Worm (Caenorhabditis elegans) whole organism, early embryonic: ENCODE results near the gene cnx-1.

Experiments used
- B0310.2 ChIP-seq: sonication (generic microtip); optimal IDR thresholded peaks from 2 replicates; lab custom pipeline; 2016; ENCODE audit warnings: mild to moderate bottlenecking, missing genetic modification characterization, missing compliant biosample characterization
- F13C5.2 ChIP-seq: sonication (generic microtip); optimal IDR thresholded peaks from 2 replicates; lab custom pipeline; 2017; ENCODE audit warnings: mild to moderate bottlenecking, missing genetic modification characterization, inconsistent platforms, missing compliant biosample characterization
- aly-1 ChIP-seq: sonication (generic microtip); optimal IDR thresholded peaks from 2 replicates; lab custom pipeline; 2016; ENCODE audit warnings: missing genetic modification characterization, missing compliant biosample characterization
- ama-1 ChIP-seq: fragments of 150-350 bp; optimal IDR thresholded peaks from 2 replicates; lab custom pipeline; 2014
- ceh-13 ChIP-seq: fragments of 200-800 bp; sonication (Bioruptor generic); optimal IDR thresholded peaks from 2 replicates; lab custom pipeline; 2018; ENCODE audit warnings: mild to moderate bottlenecking, missing genetic modification characterization, missing compliant biosample characterization
- ceh-36 ChIP-seq: sonication (generic microtip); optimal IDR thresholded peaks from 2 replicates; lab custom pipeline; 2016; ENCODE audit warnings: missing genetic modification characterization, inconsistent platforms, missing compliant biosample characterization
- ets-7 ChIP-seq: sonication (generic microtip); optimal IDR thresholded peaks from 2 replicates; lab custom pipeline; 2016; ENCODE audit warnings: missing genotype, missing genetic modification characterization, missing compliant biosample characterization
- flt-1 ChIP-seq: fragments of 200-800 bp; sonication (Bioruptor generic); IDR thresholded peaks from 2 replicates; pipeline ENCODE4 v1.3.6; 2022; ENCODE audit warnings: missing genetic modification characterization, missing compliant biosample characterization
- hmbx-1 ChIP-seq: sonication (generic microtip); optimal IDR thresholded peaks from 2 replicates; lab custom pipeline; 2016; ENCODE audit warnings: mild to moderate bottlenecking, missing genetic modification characterization, missing compliant biosample characterization
- hmg-4 ChIP-seq: fragments of 200-800 bp; sonication (Bioruptor generic); optimal IDR thresholded peaks from 2 replicates; lab custom pipeline; 2018; ENCODE audit warnings: mild to moderate bottlenecking, missing genetic modification characterization, missing compliant biosample characterization
- hnd-1 ChIP-seq: sonication (generic microtip); optimal IDR thresholded peaks from 2 replicates; lab custom pipeline; 2016; ENCODE audit warnings: missing genetic modification characterization, missing compliant biosample characterization
- pes-1 ChIP-seq: fragments of 200-800 bp; sonication (Bioruptor generic); IDR thresholded peaks from 2 replicates; pipeline ENCODE4 v1.3.6; 2022; ENCODE audit warnings: missing genetic modification reagents, missing genetic modification characterization, missing compliant biosample characterization
- scrt-1 ChIP-seq: fragments of 200-800 bp; sonication (Bioruptor generic); IDR thresholded peaks from 2 replicates; pipeline ENCODE4 v1.3.6; 2022; ENCODE audit warnings: missing genetic modification characterization, missing compliant biosample characterization
- sea-1 ChIP-seq: fragments of 200-800 bp; sonication (Bioruptor generic); conservative IDR thresholded peaks from 2 replicates; pipeline ENCODE4 v1.3.6; 2022; ENCODE audit warnings: missing genetic modification characterization, missing compliant biosample characterization
- tbx-11 ChIP-seq: fragments of 200-800 bp; sonication (Bioruptor generic); IDR thresholded peaks from 2 replicates; pipeline ENCODE4 v1.3.6; 2022; ENCODE audit warnings: missing genetic modification characterization, missing compliant biosample characterization
- tbx-37 ChIP-seq: fragments of 200-800 bp; sonication (Bioruptor generic); conservative IDR thresholded peaks from 2 replicates; pipeline ENCODE4 v1.3.6; 2022; ENCODE audit warnings: missing genetic modification reagents, missing genetic modification characterization, missing compliant biosample characterization
- tra-4 ChIP-seq: sonication (generic microtip); optimal IDR thresholded peaks from 2 replicates; lab custom pipeline; 2017; ENCODE audit warnings: missing genetic modification characterization, missing compliant biosample characterization

The cnx-1 gene

ce11 chrIII:9817087-9817612 lies at the start of gene cnx-1:
cnx-1 (minus strand) TSS chrIII:9817137.
- TF ChIP-seq aly-1 (tag; lab: Kevin White, UChicago): peak; percentile 19
- TF ChIP-seq ama-1: no peak
- TF ChIP-seq flt-1: no peak
- peak; percentile 73 for TF ChIP-seq hmg-4

- TF ChIP-seq flt-1 (no peak), tra-4 (no peak), tbx-11 (GFP tag; lab: Robert Waterston, UW) (no peak), sea-1 (GFP tag; lab: Robert Waterston, UW) (no peak), tbx-37 (no peak), hnd-1 (no peak), hmg-4 (no peak), ceh-36 (tag; lab: Kevin White, UChicago) (no peak), aly-1 (tag; lab: Kevin White, UChicago) (no peak), ets-7 (tag; lab: Kevin White, UChicago) (no peak), pes-1 (no peak), hmbx-1 (no peak), B0310.2 (tag; lab: Kevin White, UChicago) (no peak), F13C5.2 (tag; lab: Kevin White, UChicago) (no peak), scrt-1 (GFP tag; lab: Robert Waterston, UW) (no peak), ama-1 (no peak), ceh-13 (GFP tag; lab: Kevin White, UChicago) (no peak)
Measured at ce11 chrIII:9862469-9862868, 45.5 kb upstream of the cnx-1 start.

- peak; percentile 78 for TF ChIP-seq hmbx-1
- TF ChIP-seq ceh-13 (GFP tag; lab: Kevin White, UChicago): peak; percentile 67
- TF ChIP-seq ama-1: no peak
- TF ChIP-seq tra-4: peak; percentile 45
- TF ChIP-seq scrt-1 (GFP tag; lab: Robert Waterston, UW): peak; percentile 94
- TF ChIP-seq sea-1 (GFP tag; lab: Robert Waterston, UW): peak; percentile 88
- TF ChIP-seq ets-7 (tag; lab: Kevin White, UChicago): peak; percentile 84
- peak; percentile 77 for TF ChIP-seq hnd-1
- TF ChIP-seq tbx-11 (GFP tag; lab: Robert Waterston, UW): peak; percentile 93
- peak; percentile 95 for TF ChIP-seq pes-1
- TF ChIP-seq hmg-4: peak; percentile 91
- TF ChIP-seq B0310.2 (tag; lab: Kevin White, UChicago): peak; percentile 83
- TF ChIP-seq F13C5.2 (tag; lab: Kevin White, UChicago): peak; percentile 84
- TF ChIP-seq aly-1 (tag; lab: Kevin White, UChicago): peak; percentile 86
- TF ChIP-seq tbx-37: peak; percentile 94
- TF ChIP-seq flt-1: peak; percentile 91
- TF ChIP-seq ceh-36 (tag; lab: Kevin White, UChicago): peak; percentile 86
Measured at ce11 chrIII:9861470-9862342, 44.8 kb upstream of the cnx-1 start.

ce11 chrIII:9860201-9860780 lies 43.4 kb upstream of the cnx-1 start, which contains the start of gene twk-48:
twk-48 (plus strand) TSS chrIII:9860730.
- TF ChIP-seq F13C5.2 (tag; lab: Kevin White, UChicago): no peak
- no peak for TF ChIP-seq tbx-37
- no peak for TF ChIP-seq aly-1 (tag; lab: Kevin White, UChicago)
- no peak for TF ChIP-seq ceh-13 (GFP tag; lab: Kevin White, UChicago)
- TF ChIP-seq tra-4: no peak
- TF ChIP-seq pes-1: no peak
- TF ChIP-seq ets-7 (tag; lab: Kevin White, UChicago): no peak
- no peak for TF ChIP-seq hnd-1
- TF ChIP-seq scrt-1 (GFP tag; lab: Robert Waterston, UW): no peak
- TF ChIP-seq ama-1: no peak
- TF ChIP-seq ceh-36 (tag; lab: Kevin White, UChicago): no peak

- no peak for TF ChIP-seq hmbx-1
- no peak for TF ChIP-seq scrt-1 (GFP tag; lab: Robert Waterston, UW)
- no peak for TF ChIP-seq tbx-37
- no peak for TF ChIP-seq hnd-1
- no peak for TF ChIP-seq B0310.2 (tag; lab: Kevin White, UChicago)
- no peak for TF ChIP-seq F13C5.2 (tag; lab: Kevin White, UChicago)
- no peak for TF ChIP-seq tbx-11 (GFP tag; lab: Robert Waterston, UW)
- TF ChIP-seq flt-1: no peak
Measured at ce11 chrIII:9859133-9859775, 42.3 kb upstream of the cnx-1 start, which contains the start of gene gpdh-2. gpdh-2 (minus strand) TSS chrIII:9859183.

- no peak for TF ChIP-seq ceh-36 (tag; lab: Kevin White, UChicago)
- TF ChIP-seq ama-1: no peak
- TF ChIP-seq F13C5.2 (tag; lab: Kevin White, UChicago): no peak
- TF ChIP-seq aly-1 (tag; lab: Kevin White, UChicago): no peak
- TF ChIP-seq pes-1: no peak
- no peak for TF ChIP-seq scrt-1 (GFP tag; lab: Robert Waterston, UW)
- TF ChIP-seq ets-7 (tag; lab: Kevin White, UChicago): no peak
- TF ChIP-seq tbx-11 (GFP tag; lab: Robert Waterston, UW): no peak
- no peak for TF ChIP-seq tbx-37
- TF ChIP-seq B0310.2 (tag; lab: Kevin White, UChicago): no peak
- TF ChIP-seq sea-1 (GFP tag; lab: Robert Waterston, UW): no peak
- TF ChIP-seq ceh-13 (GFP tag; lab: Kevin White, UChicago): no peak
- TF ChIP-seq flt-1: no peak
- TF ChIP-seq hmbx-1: no peak
- TF ChIP-seq tra-4: no peak
- TF ChIP-seq hmg-4: no peak
Measured at ce11 chrIII:9858061-9858460, 41.1 kb upstream of the cnx-1 start.

ce11 chrIII:9857110-9857509 lies 40.2 kb upstream of the cnx-1 start:
- TF ChIP-seq B0310.2 (tag; lab: Kevin White, UChicago) (no peak), F13C5.2 (tag; lab: Kevin White, UChicago) (no peak), ama-1 (no peak)
